Fruit fly (Drosophila melanogaster) S2 (cell line): ENCODE measurements around the gene Fer1.

Experiments
- CG8478 ChIP-seq: fragments of >200 bp; optimal IDR thresholded peaks from 2 replicates; lab custom pipeline; 2018
- CTCF ChIP-seq, 2 experiments: fragments of >200 bp; optimal IDR thresholded peaks; 2 replicates each; lab custom pipeline; 2018

DNA sequence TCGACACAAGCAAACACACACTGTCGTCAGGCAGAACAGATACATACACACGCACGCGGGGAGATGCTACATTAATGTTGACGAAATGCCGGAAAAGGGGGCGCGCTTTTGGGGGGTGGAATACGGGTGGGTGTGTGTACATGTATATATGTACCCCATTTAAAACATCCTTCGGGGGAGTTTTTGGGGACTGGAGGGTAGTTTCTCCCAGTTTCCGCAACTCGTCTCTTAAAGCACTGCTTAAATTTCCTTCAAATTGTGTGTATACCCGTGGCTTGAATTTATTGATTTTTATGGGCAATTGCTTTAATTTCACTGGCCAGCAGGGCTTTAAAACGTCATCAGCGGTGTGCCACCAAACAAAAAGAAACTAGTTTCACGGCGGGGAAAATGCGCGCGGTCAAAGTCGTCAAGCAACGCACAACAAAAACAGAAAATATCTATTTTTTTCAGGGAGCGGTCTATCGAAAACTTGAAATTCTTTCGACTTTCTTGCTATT, 12.9 kb upstream of the Fer1 start:
- TF ChIP-seq CTCF (optimal IDR thresholded peaks at IDR 0.05; lab: Kevin White, UChicago) (no peak), CG8478 (no peak)
